Worm (Caenorhabditis elegans) whole organism, L2 larva: ENCODE data around the gene C48B4.10.

Experiments
- ceh-82 ChIP-seq: fragments of 150-350 bp; optimal IDR thresholded peaks from 2 replicates; lab custom pipeline; 2014; ENCODE audit warnings: missing biosample characterization, missing genetic modification characterization
- dmd-4 ChIP-seq: sonication (generic microtip); optimal IDR thresholded peaks from 2 replicates; lab custom pipeline; 2017; ENCODE audit warnings: missing biosample characterization, missing genetic modification characterization
- lin-11 ChIP-seq: fragments of 150-350 bp; sonication (generic microtip); optimal IDR thresholded peaks from 2 replicates; lab custom pipeline; 2014; ENCODE audit warnings: missing biosample characterization, missing genetic modification characterization, inconsistent platforms, mixed read lengths
- lin-13 ChIP-seq: fragments of 150-350 bp; optimal IDR thresholded peaks from 2 replicates; lab custom pipeline; 2014; ENCODE audit warnings: missing biosample characterization, missing genetic modification reagents, missing genetic modification characterization
- nhr-23 ChIP-seq: fragments of 150-350 bp; optimal IDR thresholded peaks from 2 replicates; lab custom pipeline; 2014; ENCODE audit warnings: missing biosample characterization, missing genetic modification reagents, missing genetic modification characterization
- unc-62 ChIP-seq: fragments of 150-350 bp; optimal IDR thresholded peaks from 2 replicates; lab custom pipeline; 2014; ENCODE audit warnings: missing biosample characterization, missing genetic modification reagents, missing genetic modification characterization

DNA sequence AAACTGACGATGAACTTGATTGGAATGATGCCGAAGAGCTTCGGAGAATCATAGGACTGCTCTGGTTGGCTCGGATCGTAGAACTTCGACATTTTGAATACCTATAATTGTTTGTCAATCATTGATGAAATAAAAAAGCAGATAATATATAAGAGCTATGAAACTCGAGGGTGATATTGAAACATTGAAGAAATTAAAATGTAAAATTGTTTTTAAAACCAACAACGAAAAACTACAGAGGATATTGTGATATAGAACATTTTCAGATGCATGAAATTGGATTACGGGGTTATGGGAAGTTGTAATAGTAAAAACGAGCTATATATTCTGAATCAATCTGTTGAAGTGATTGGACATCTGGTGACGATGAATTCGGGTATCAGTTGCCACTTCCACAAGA lies at the start of gene C48B4.10:
- TF ChIP-seq nhr-23 (tag; lab: Kevin White, UChicago) (no peak), lin-11 (tag; lab: Kevin White, UChicago) (no peak), lin-13 (GFP tag; lab: Kevin White, UChicago) (no peak), unc-62 (GFP tag; lab: Kevin White, UChicago) (no peak), dmd-4 (no peak), ceh-82 (tag; lab: Kevin White, UChicago) (no peak)
